Worm (Caenorhabditis elegans): ENCODE results near the gene unc-17.
A peak's percentile ranks its signal among the peaks of the same experiment; 100 is the strongest.

ce11 chrIV:3644863-3645378 is 20.4 kb upstream of the unc-17 start:
- no peak for TF ChIP-seq unc-86 (tag; optimal IDR thresholded peaks at IDR 0.05)
- no peak for TF ChIP-seq unc-62 (GFP tag; optimal IDR thresholded peaks at IDR 0.05)
- no peak for TF ChIP-seq ztf-11 (tag; optimal IDR thresholded peaks at IDR 0.05)
- TF ChIP-seq alr-1 (tag; optimal IDR thresholded peaks at IDR 0.05; ENCODE audit: borderline replicate concordance), result no peak
- TF ChIP-seq lin-35 (GFP tag; optimal IDR thresholded peaks at IDR 0.05), result no peak
- peak; percentile 32 for TF ChIP-seq snu-23 (GFP tag; optimal IDR thresholded peaks at IDR 0.05)
- no peak for TF ChIP-seq lin-13 (GFP tag; optimal IDR thresholded peaks at IDR 0.05)
- TF ChIP-seq aly-2 (tag; optimal IDR thresholded peaks at IDR 0.05), result peak; percentile 83
